Worm (Caenorhabditis elegans) whole organism, L3 larva: ENCODE measurements around the gene F55G1.6.

ENCODE experiments used
- aly-2 ChIP-seq: fragments of 150-350 bp; optimal IDR thresholded peaks from 2 replicates; lab custom pipeline; 2014; ENCODE audit warnings: missing biosample characterization, missing genetic modification characterization
- ama-1 ChIP-seq: fragments of 150-350 bp; optimal IDR thresholded peaks from 2 replicates; lab custom pipeline; 2018
- ceh-16 ChIP-seq: sonication (generic microtip); optimal IDR thresholded peaks from 2 replicates; lab custom pipeline; 2017; ENCODE audit warnings: missing biosample characterization, missing genetic modification characterization
- ceh-28 ChIP-seq: fragments of 150-350 bp; optimal IDR thresholded peaks from 2 replicates; lab custom pipeline; 2014; ENCODE audit warnings: missing biosample characterization, missing genetic modification reagents, missing genetic modification characterization
- daf-12 ChIP-seq: fragments of 150-350 bp; optimal IDR thresholded peaks from 2 replicates; lab custom pipeline; 2014; ENCODE audit warnings: missing biosample characterization, missing genetic modification reagents, missing genetic modification characterization
- egl-5 ChIP-seq: fragments of 150-350 bp; optimal IDR thresholded peaks from 2 replicates; lab custom pipeline; 2017; ENCODE audit warnings: missing biosample characterization, missing genetic modification reagents, missing genetic modification characterization, inconsistent platforms
- elt-1 ChIP-seq: fragments of 150-350 bp; optimal IDR thresholded peaks from 2 replicates; lab custom pipeline; 2014; ENCODE audit warnings: missing biosample characterization, missing genetic modification characterization
- elt-2 ChIP-seq: sonication (generic microtip); optimal IDR thresholded peaks from 2 replicates; lab custom pipeline; 2016; ENCODE audit warnings: missing genetic modification reagents, mild to moderate bottlenecking, missing genetic modification characterization, missing compliant biosample characterization
- elt-3 ChIP-seq, 3 experiments: fragments of 150-350 bp in 1 of 3; sonication (generic microtip) in 2 of 3; optimal IDR thresholded peaks; 2 replicates in 2 of 3; 4 replicates in 1 of 3; lab custom pipeline; 2014 to 2017; ENCODE audit warnings: missing biosample characterization in 3 of 3, missing genetic modification characterization in 3 of 3
- fkh-10 ChIP-seq: sonication (generic microtip); optimal IDR thresholded peaks from 2 replicates; lab custom pipeline; 2017; ENCODE audit warnings: missing biosample characterization, missing genetic modification reagents, missing genetic modification characterization
- hmg-11 ChIP-seq: sonication (generic microtip); optimal IDR thresholded peaks from 2 replicates; lab custom pipeline; 2016; ENCODE audit warnings: missing genetic modification characterization, missing compliant biosample characterization
- jun-1 ChIP-seq: fragments of 150-350 bp; optimal IDR thresholded peaks from 2 replicates; lab custom pipeline; 2014; ENCODE audit warnings: missing biosample characterization, missing genetic modification reagents, missing genetic modification characterization
- lin-15B ChIP-seq: fragments of 150-350 bp; optimal IDR thresholded peaks from 2 replicates; lab custom pipeline; 2014; ENCODE audit warnings: missing biosample characterization, missing genetic modification characterization
- lin-39 ChIP-seq: fragments of 150-350 bp; optimal IDR thresholded peaks from 2 replicates; lab custom pipeline; 2018; ENCODE audit warnings: missing biosample characterization, missing genetic modification reagents, missing genetic modification characterization
- lsy-12 ChIP-seq: sonication (generic microtip); optimal IDR thresholded peaks from 2 replicates; lab custom pipeline; 2016; ENCODE audit warnings: mild to moderate bottlenecking, missing genetic modification characterization, missing compliant biosample characterization
- mdl-1 ChIP-seq: fragments of 150-350 bp; optimal IDR thresholded peaks from 2 replicates; lab custom pipeline; 2014; ENCODE audit warnings: missing biosample characterization, missing genetic modification characterization
- mml-1 ChIP-seq: fragments of 150-350 bp; sonication (generic microtip); optimal IDR thresholded peaks from 3 replicates; lab custom pipeline; 2014; ENCODE audit warnings: missing biosample characterization, missing genetic modification characterization
- nfya-1 ChIP-seq: sonication (generic microtip); optimal IDR thresholded peaks from 2 replicates; lab custom pipeline; 2017; ENCODE audit warnings: missing genetic modification characterization, mild to moderate bottlenecking, missing compliant biosample characterization, antibody characterized with exemption, moderate library complexity; ENCODE audit not compliant: insufficient read depth
- nhr-11 ChIP-seq: fragments of 150-350 bp; optimal IDR thresholded peaks from 2 replicates; lab custom pipeline; 2014; ENCODE audit warnings: missing biosample characterization, missing genetic modification characterization
- nhr-12 ChIP-seq: fragments of 150-350 bp; optimal IDR thresholded peaks from 2 replicates; lab custom pipeline; 2014; ENCODE audit warnings: missing biosample characterization, missing genetic modification characterization
- nhr-23 ChIP-seq: fragments of 150-350 bp; optimal IDR thresholded peaks from 2 replicates; lab custom pipeline; 2014; ENCODE audit warnings: missing biosample characterization, missing genetic modification reagents, missing genetic modification characterization
- nhr-237 ChIP-seq: fragments of 150-350 bp; optimal IDR thresholded peaks from 2 replicates; lab custom pipeline; 2014; ENCODE audit warnings: missing biosample characterization, missing genetic modification characterization
- nhr-25 ChIP-seq: sonication (generic microtip); optimal IDR thresholded peaks from 2 replicates; lab custom pipeline; 2017; ENCODE audit warnings: missing biosample characterization, missing genetic modification characterization
- nhr-43 ChIP-seq: sonication (generic microtip); optimal IDR thresholded peaks from 2 replicates; lab custom pipeline; 2016; ENCODE audit warnings: mild to moderate bottlenecking, missing genetic modification characterization, missing compliant biosample characterization; ENCODE audit not compliant: poor library complexity, severe bottlenecking
- nhr-67 ChIP-seq: fragments of 150-350 bp; optimal IDR thresholded peaks from 2 replicates; lab custom pipeline; 2014; ENCODE audit warnings: missing biosample characterization, missing genetic modification characterization
- nhr-76 ChIP-seq: fragments of 150-350 bp; sonication (generic microtip); optimal IDR thresholded peaks from 5 replicates; lab custom pipeline; 2014; ENCODE audit warnings: missing biosample characterization, missing genetic modification characterization
- skn-1 ChIP-seq: fragments of 150-350 bp; optimal IDR thresholded peaks from 2 replicates; lab custom pipeline; 2014; ENCODE audit warnings: missing biosample characterization, missing genetic modification characterization
- snpc-4 ChIP-seq: fragments of 150-350 bp; optimal IDR thresholded peaks from 2 replicates; lab custom pipeline; 2014; ENCODE audit warnings: missing biosample characterization, missing genetic modification characterization
- tbx-2 ChIP-seq: sonication (generic microtip); optimal IDR thresholded peaks from 2 replicates; lab custom pipeline; 2016; ENCODE audit warnings: mild to moderate bottlenecking, missing genetic modification characterization, missing compliant biosample characterization
- unc-39 ChIP-seq: sonication (generic microtip); optimal IDR thresholded peaks from 4 replicates; lab custom pipeline; 2017; ENCODE audit warnings: missing biosample characterization, missing genetic modification characterization
- ztf-11 ChIP-seq: fragments of 150-350 bp; optimal IDR thresholded peaks from 2 replicates; lab custom pipeline; 2014; ENCODE audit warnings: missing biosample characterization, missing genetic modification characterization
- ztf-4 ChIP-seq: fragments of 150-350 bp; optimal IDR thresholded peaks from 2 replicates; lab custom pipeline; 2014; ENCODE audit warnings: missing biosample characterization, missing genetic modification characterization

The F55G1.6 gene

ce11 chrIV:7473159-7473649, at the start of gene F55G1.6, which contains the start of gene plk-3:
TSS of gene F55G1.6 (plus strand) at chrIV:7473517.
TSS of gene plk-3 (minus strand) at chrIV:7473209.
- TF ChIP-seq nhr-11 (tag; lab: Kevin White, UChicago), result no peak
- no peak for TF ChIP-seq mml-1 (tag; lab: Kevin White, UChicago)
- no peak for TF ChIP-seq nfya-1 (tag; lab: Kevin White, UChicago)
- no peak for TF ChIP-seq nhr-25 (tag; lab: Kevin White, UChicago)
- no peak for TF ChIP-seq unc-39
- TF ChIP-seq jun-1 (tag; lab: Kevin White, UChicago), result no peak
- no peak for TF ChIP-seq nhr-23 (tag; lab: Kevin White, UChicago)
- no peak for TF ChIP-seq nhr-43 (tag; lab: Kevin White, UChicago)
- TF ChIP-seq nhr-67 (tag; lab: Kevin White, UChicago), result no peak
- no peak for TF ChIP-seq egl-5 (tag; lab: Kevin White, UChicago)
- no peak for TF ChIP-seq lin-15B (tag; lab: Kevin White, UChicago)
- no peak for TF ChIP-seq aly-2 (tag; lab: Kevin White, UChicago)
- no peak for TF ChIP-seq skn-1
- no peak for TF ChIP-seq ztf-11 (tag; lab: Kevin White, UChicago)
- no peak for TF ChIP-seq nhr-12 (tag; lab: Kevin White, UChicago)
- TF ChIP-seq ama-1 (lab: Kevin White, UChicago), result no peak
- no peak for TF ChIP-seq mdl-1 (tag; lab: Kevin White, UChicago)
- TF ChIP-seq tbx-2 (tag; lab: Kevin White, UChicago), result no peak
- TF ChIP-seq ztf-4 (tag; lab: Kevin White, UChicago), result no peak

- TF ChIP-seq nhr-43 (tag; lab: Kevin White, UChicago) (no peak), ama-1 (lab: Kevin White, UChicago) (no peak), nhr-76 (tag; lab: Kevin White, UChicago) (no peak), elt-1 (tag; lab: Kevin White, UChicago) (no peak), nhr-237 (no peak), lin-15B (tag; lab: Kevin White, UChicago) (no peak), ztf-11 (tag; lab: Kevin White, UChicago) (no peak), nhr-23 (tag; lab: Kevin White, UChicago) (no peak), lsy-12 (tag; lab: Kevin White, UChicago) (no peak), tbx-2 (tag; lab: Kevin White, UChicago) (no peak), snpc-4 (tag; lab: Kevin White, UChicago) (no peak), mdl-1 (tag; lab: Kevin White, UChicago) (no peak), elt-2 (tag; lab: Kevin White, UChicago) (no peak), fkh-10 (GFP tag; lab: Kevin White, UChicago) (no peak), nhr-67 (tag; lab: Kevin White, UChicago) (no peak), ztf-4 (tag; lab: Kevin White, UChicago) (no peak), nfya-1 (tag; lab: Kevin White, UChicago) (no peak), nhr-11 (tag; lab: Kevin White, UChicago) (no peak), lin-39 (tag; lab: Kevin White, UChicago) (no peak)
Observed at ce11 chrIV:7424198-7424597, 49.1 kb upstream of the F55G1.6 start, which contains the start of gene unc-82. TSS of gene unc-82 (plus strand) at chrIV:7424498.

ce11 chrIV:7426055-7426454, 47.3 kb upstream of the F55G1.6 start:
- TF ChIP-seq nfya-1 (tag; lab: Kevin White, UChicago), result peak; percentile 7
- no peak for TF ChIP-seq ceh-16 (tag; lab: Kevin White, UChicago)

- TF ChIP-seq daf-12, result no peak
- TF ChIP-seq elt-2 (tag; lab: Kevin White, UChicago), result no peak
- TF ChIP-seq, all 47 proteins: peak for 0
Observed at ce11 chrIV:7428347-7428746, 45.0 kb upstream of the F55G1.6 start.

- no peak for TF ChIP-seq nhr-76 (tag; lab: Kevin White, UChicago)
- no peak for TF ChIP-seq nhr-11 (tag; lab: Kevin White, UChicago)
- TF ChIP-seq mml-1 (tag; lab: Kevin White, UChicago), result no peak
- TF ChIP-seq lsy-12 (tag; lab: Kevin White, UChicago), result no peak
- no peak for TF ChIP-seq ceh-28 (tag; lab: Kevin White, UChicago)
- no peak for TF ChIP-seq elt-2 (tag; lab: Kevin White, UChicago)
- TF ChIP-seq hmg-11 (tag; lab: Kevin White, UChicago), result no peak
- no peak for TF ChIP-seq skn-1
- no peak for TF ChIP-seq elt-3 (tag; optimal IDR thresholded peaks at IDR 0.05; lab: Kevin White, UChicago)
Observed at ce11 chrIV:7428998-7429397, 44.3 kb upstream of the F55G1.6 start.
